Fruit fly (Drosophila melanogaster) whole organism, wandering third instar larva: Measurements from ENCODE around the gene Vha100-2.

Experiments
- CG32264 ChIP-seq: fragments of 200-800 bp; sonication (Bioruptor generic); optimal IDR thresholded peaks from 2 replicates; lab custom pipeline; 2016; ENCODE audit warnings: missing biosample characterization, missing genetic modification characterization
- CG9705 ChIP-seq: fragments of 200-800 bp; sonication (Bioruptor generic); optimal IDR thresholded peaks from 2 replicates; lab custom pipeline; 2018; ENCODE audit warnings: missing biosample characterization, mild to moderate bottlenecking, missing genetic modification characterization
- Dif ChIP-seq: fragments of 200-275, 200-300 bp; sonication (Bioruptor generic); optimal IDR thresholded peaks from 2 replicates; lab custom pipeline; 2018; ENCODE audit warnings: missing biosample characterization, missing genetic modification characterization; ENCODE audit not compliant: partially characterized antibody
- Hr78 ChIP-seq: fragments of >200 bp; optimal IDR thresholded peaks from 2 replicates; lab custom pipeline; 2017; ENCODE audit warnings: missing biosample characterization, missing genetic modification characterization
- Mio ChIP-seq: sonication (Bioruptor generic); optimal IDR thresholded peaks from 2 replicates; lab custom pipeline; 2016; ENCODE audit warnings: missing biosample characterization, missing genetic modification characterization
- br ChIP-seq: fragments of 200-800 bp; sonication (Bioruptor generic); optimal IDR thresholded peaks from 2 replicates; lab custom pipeline; 2016; ENCODE audit warnings: missing biosample characterization, missing genetic modification characterization
- dl ChIP-seq, 2 experiments: fragments of 175-275, 200-275 bp in 1 of 2; fragments of 200-275 bp in 1 of 2; sonication (Bioruptor generic); optimal IDR thresholded peaks; lab custom pipeline; 2018; ENCODE audit warnings: mild to moderate bottlenecking in 2 of 2, missing biosample characterization in 2 of 2, missing genetic modification characterization in 2 of 2, moderate library complexity in 2 of 2; ENCODE audit not compliant: partially characterized antibody in 2 of 2, insufficient read depth in 1 of 2
- dmrt93B ChIP-seq: fragments of 200-800 bp; sonication (Bioruptor generic); optimal IDR thresholded peaks from 2 replicates; lab custom pipeline; 2018; ENCODE audit warnings: missing biosample characterization, mild to moderate bottlenecking, missing genetic modification characterization
- dsf ChIP-seq: sonication (Bioruptor generic); optimal IDR thresholded peaks from 2 replicates; lab custom pipeline; 2016; ENCODE audit warnings: missing biosample characterization, missing genetic modification characterization, borderline replicate concordance
- ey ChIP-seq: fragments of 200-800 bp; sonication (Bioruptor generic); optimal IDR thresholded peaks from 2 replicates; lab custom pipeline; 2016; ENCODE audit warnings: missing biosample characterization, missing genetic modification characterization
- foxo ChIP-seq, 2 experiments: fragments of 200-800 bp; sonication (Bioruptor generic); optimal IDR thresholded peaks; 2 replicates in 1 of 2; 3 replicates in 1 of 2; lab custom pipeline; 2016 to 2017; ENCODE audit warnings: missing biosample characterization in 2 of 2, missing genetic modification characterization in 2 of 2
- jim ChIP-seq: fragments of 175-275, 200-325 bp; sonication (Bioruptor generic); optimal IDR thresholded peaks from 2 replicates; lab custom pipeline; 2016; ENCODE audit warnings: missing biosample characterization, mild to moderate bottlenecking, missing genetic modification characterization
- lola ChIP-seq: fragments of >200 bp; optimal IDR thresholded peaks from 2 replicates; lab custom pipeline; 2017; ENCODE audit warnings: missing biosample characterization, missing genetic modification characterization
- pan ChIP-seq: fragments of >200 bp; optimal IDR thresholded peaks from 2 replicates; lab custom pipeline; 2017
- sage ChIP-seq: fragments of 200-800 bp; sonication (Bioruptor generic); optimal IDR thresholded peaks from 2 replicates; lab custom pipeline; 2016; ENCODE audit warnings: missing biosample characterization, mild to moderate bottlenecking, missing genetic modification characterization

Gene Vha100-2

DNA sequence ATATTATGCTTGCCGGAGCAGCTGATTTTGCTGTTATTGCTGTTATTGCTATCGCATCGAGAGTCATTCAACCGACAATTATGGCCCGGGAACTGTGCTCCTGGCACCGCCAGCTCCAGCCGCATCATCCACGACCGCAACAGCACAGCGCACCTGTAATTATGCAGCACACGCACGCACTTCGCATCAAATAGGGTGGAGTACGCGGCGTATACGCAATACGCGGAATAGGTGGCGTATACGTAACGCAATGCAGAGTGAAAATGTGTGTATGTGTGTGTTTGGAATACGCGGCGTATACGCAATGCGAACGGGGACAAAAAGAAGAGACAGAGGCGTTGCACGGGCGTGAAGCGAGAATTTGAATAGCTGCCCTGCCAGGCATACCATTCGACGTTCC lies 43.2 kb downstream of the Vha100-2 start:
- TF ChIP-seq Hr78 (GFP tag; lab: Kevin White, UChicago): no peak
- TF ChIP-seq pan: no peak
- TF ChIP-seq Mio (GFP tag; lab: Kevin White, UChicago): no peak
- no peak for TF ChIP-seq dsf (GFP tag; lab: Kevin White, UChicago)
- TF ChIP-seq CG32264: no peak
- TF ChIP-seq br (GFP tag; lab: Kevin White, UChicago): no peak
- TF ChIP-seq foxo (GFP tag; optimal IDR thresholded peaks at IDR 0.05; lab: Kevin White, UChicago): no peak
- TF ChIP-seq Dif (GFP tag; lab: Kevin White, UChicago): no peak
- no peak for TF ChIP-seq CG9705 (GFP tag; lab: Kevin White, UChicago)
- no peak for TF ChIP-seq ey (GFP tag; lab: Kevin White, UChicago)
- no peak for TF ChIP-seq dl (GFP tag; optimal IDR thresholded peaks at IDR 0.05; lab: Kevin White, UChicago; ENCODE audit: insufficient read depth in 1 of 2, partially characterized antibody in 2 of 2)
- TF ChIP-seq lola (GFP tag; lab: Kevin White, UChicago): no peak
- TF ChIP-seq jim (GFP tag; lab: Kevin White, UChicago): no peak
- no peak for TF ChIP-seq sage
- TF ChIP-seq dmrt93B (GFP tag; lab: Kevin White, UChicago): no peak
